Fruit fly (Drosophila melanogaster): ENCODE measurements around the gene CG12268.

The CG12268 gene

dm6 chr3R:23969449-23969848, 21.2 kb upstream of the CG12268 start (continued):
- TF ChIP-seq CG13775 (GFP tag; optimal IDR thresholded peaks at IDR 0.05): no peak
- TF ChIP-seq Deaf1 (tag; optimal IDR thresholded peaks at IDR 0.05): peak; percentile 39
- no peak for TF ChIP-seq Hr39 (optimal IDR thresholded peaks at IDR 0.05)
- TF ChIP-seq nmo (GFP tag; optimal IDR thresholded peaks at IDR 0.05): peak; percentile 48
- no peak for TF ChIP-seq fd64A (GFP tag; optimal IDR thresholded peaks at IDR 0.05)
- TF ChIP-seq Sry-δ (GFP tag; optimal IDR thresholded peaks at IDR 0.05): no peak
- 0 out of 2 replicates have a peak, but pooled peaks have one; percentile 27 for TF ChIP-seq CG1024 (GFP tag; IDR thresholded peaks at IDR 0.05)
- TF ChIP-seq CG1647 (GFP tag; optimal IDR thresholded peaks at IDR 0.05): no peak
- no peak for TF ChIP-seq scrt (GFP tag; optimal IDR thresholded peaks at IDR 0.05)
- TF ChIP-seq pnt (GFP tag; optimal IDR thresholded peaks at IDR 0.05): no peak
- peak; percentile 55 for TF ChIP-seq CoRest (tag; optimal IDR thresholded peaks at IDR 0.05)
- peak; percentile 58 for TF ChIP-seq CG3847 (GFP tag; IDR thresholded peaks at IDR 0.05)
- peak; percentile 33 for TF ChIP-seq Abd-B (GFP tag; optimal IDR thresholded peaks at IDR 0.05)
- TF ChIP-seq CG30431 (GFP tag; optimal IDR thresholded peaks at IDR 0.05): no peak
- TF ChIP-seq Hand (GFP tag; optimal IDR thresholded peaks at IDR 0.05): no peak
- peak; percentile 21 for TF ChIP-seq CG10267 (tag; optimal IDR thresholded peaks at IDR 0.05)
- TF ChIP-seq CG7556 (GFP tag; optimal IDR thresholded peaks at IDR 0.05): peak; percentile 45
- TF ChIP-seq sna (GFP tag; IDR thresholded peaks at IDR 0.05; ENCODE audit: partially characterized antibody): no peak
- no peak for TF ChIP-seq CG11696 (GFP tag; IDR thresholded peaks at IDR 0.05)
- 0 out of 2 replicates have a peak, but pooled peaks have one; percentile 20 for TF ChIP-seq gsb (GFP tag; IDR thresholded peaks at IDR 0.05)
- no peak for TF ChIP-seq Taf1 (GFP tag; IDR thresholded peaks at IDR 0.05)
- no peak for TF ChIP-seq CrebB (tag; optimal IDR thresholded peaks at IDR 0.05)
- TF ChIP-seq CG12104 (GFP tag; optimal IDR thresholded peaks at IDR 0.05): peak; percentile 17
- TF ChIP-seq CG9727 (GFP tag; optimal IDR thresholded peaks at IDR 0.05): peak; percentile 7
- TF ChIP-seq nerfin-1 (tag; optimal IDR thresholded peaks at IDR 0.05): peak; percentile 33
- no peak for TF ChIP-seq CG17568 (GFP tag; optimal IDR thresholded peaks at IDR 0.05)
- TF ChIP-seq Kr (GFP tag; optimal IDR thresholded peaks at IDR 0.05): no peak
- no peak for TF ChIP-seq bab2 (GFP tag; optimal IDR thresholded peaks at IDR 0.05)
- TF ChIP-seq disco-r (GFP tag; optimal IDR thresholded peaks at IDR 0.05): no peak
- no peak for TF ChIP-seq her (GFP tag; optimal IDR thresholded peaks at IDR 0.05)
- peak; percentile 27; the same call in 1 of the 2 replicates for TF ChIP-seq sisA (GFP tag; IDR thresholded peaks at IDR 0.05)
- no peak; the same call in 1 of the 2 replicates for TF ChIP-seq ap (GFP tag; IDR thresholded peaks at IDR 0.05)
- TF ChIP-seq nau (GFP tag; optimal IDR thresholded peaks at IDR 0.05): no peak
- peak; percentile 35 for TF ChIP-seq CG9437 (GFP tag; optimal IDR thresholded peaks at IDR 0.05)
- no peak for TF ChIP-seq Dref (GFP tag; IDR thresholded peaks at IDR 0.05)
- TF ChIP-seq Mes4 (GFP tag; optimal IDR thresholded peaks at IDR 0.05): no peak
- no peak for TF ChIP-seq nerfin-2 (GFP tag; IDR thresholded peaks at IDR 0.05; ENCODE audit: partially characterized antibody)
- no peak for TF ChIP-seq dm (GFP tag; optimal IDR thresholded peaks at IDR 0.05)
- TF ChIP-seq CG15696 (tag; optimal IDR thresholded peaks at IDR 0.05): no peak
- TF ChIP-seq CG4820 (GFP tag; optimal IDR thresholded peaks at IDR 0.05): peak; percentile 8
- TF ChIP-seq Sox102F (GFP tag; optimal IDR thresholded peaks at IDR 0.05): peak; percentile 69
- TF ChIP-seq da (GFP tag; optimal IDR thresholded peaks at IDR 0.05): no peak
- TF ChIP-seq zen (tag; optimal IDR thresholded peaks at IDR 0.05): no peak
- peak; percentile 17 for TF ChIP-seq ewg (GFP tag; optimal IDR thresholded peaks at IDR 0.05)
- TF ChIP-seq NfI (GFP tag; optimal IDR thresholded peaks at IDR 0.05): peak; percentile 47
- no peak for TF ChIP-seq Dfd (GFP tag; optimal IDR thresholded peaks at IDR 0.05)
- no peak for TF ChIP-seq grn (GFP tag; optimal IDR thresholded peaks at IDR 0.05)
- peak; percentile 78 for TF ChIP-seq CG13424 (tag; optimal IDR thresholded peaks at IDR 0.05)
- TF ChIP-seq Spps (tag; optimal IDR thresholded peaks at IDR 0.05): no peak
- no peak for TF ChIP-seq CG1529 (GFP tag; optimal IDR thresholded peaks at IDR 0.05)
- TF ChIP-seq hkb (optimal IDR thresholded peaks at IDR 0.05): no peak
- TF ChIP-seq hkb (GFP tag; IDR thresholded peaks at IDR 0.05): peak; percentile 64; the same call in 1 of the 2 replicates

Data from whole organism, embryonic.